Worm (Caenorhabditis elegans): ENCODE data around the gene nas-31.

Gene nas-31

ce11 chrV:10953471-10954155 lies 32.0 kb upstream of the nas-31 start (continued):
- TF ChIP-seq hrde-1 (tag; optimal IDR thresholded peaks at IDR 0.05; ENCODE audit: borderline replicate concordance), result no peak
- no peak for TF ChIP-seq snpc-1.1 (tag; optimal IDR thresholded peaks at IDR 0.05; ENCODE audit: insufficient read depth)
- no peak for TF ChIP-seq ccch-3 (GFP tag; optimal IDR thresholded peaks at IDR 0.05)
- TF ChIP-seq bed-1 (GFP tag; IDR thresholded peaks at IDR 0.05), result 0 out of 2 replicates have a peak, but pooled peaks have one; percentile 18
- no peak for TF ChIP-seq pbrm-1 (GFP tag; IDR thresholded peaks at IDR 0.05)
- TF ChIP-seq madf-3 (GFP tag; IDR thresholded peaks at IDR 0.05), result peak; percentile 56; the same call in 1 of the 2 replicates
- no peak for TF ChIP-seq xnd-1 (tag; optimal IDR thresholded peaks at IDR 0.05)
- TF ChIP-seq unc-130 (GFP tag; optimal IDR thresholded peaks at IDR 0.05), result no peak
- TF ChIP-seq F49E8.2 (tag; optimal IDR thresholded peaks at IDR 0.05; ENCODE audit: insufficient read depth), result no peak
- TF ChIP-seq snpc-3.4 (tag; optimal IDR thresholded peaks at IDR 0.05), result no peak
- TF ChIP-seq F39B2.1 (GFP tag; IDR thresholded peaks at IDR 0.05), result no peak
- TF ChIP-seq B0035.1 (tag; optimal IDR thresholded peaks at IDR 0.05), result no peak
- TF ChIP-seq sdz-38 (tag; optimal IDR thresholded peaks at IDR 0.05), result no peak
- peak; percentile 91 for TF ChIP-seq repo-1 (tag; optimal IDR thresholded peaks at IDR 0.05)
- TF ChIP-seq chd-7 (tag; optimal IDR thresholded peaks at IDR 0.05), result no peak
- no peak for TF ChIP-seq sea-2 (GFP tag; IDR thresholded peaks at IDR 0.05)
- no peak for TF ChIP-seq F22D6.2 (tag; optimal IDR thresholded peaks at IDR 0.05)
- no peak for TF ChIP-seq F23B12.7 (tag; optimal IDR thresholded peaks at IDR 0.05; ENCODE audit: insufficient read depth)
- peak; percentile 30 for TF ChIP-seq nhr-90 (tag; optimal IDR thresholded peaks at IDR 0.05)
- no peak for TF ChIP-seq C17E4.6 (GFP tag; IDR thresholded peaks at IDR 0.05)
- no peak for TF ChIP-seq B0019.2 (GFP tag; conservative IDR thresholded peaks at IDR 0.05)
- TF ChIP-seq tbx-9 (tag; optimal IDR thresholded peaks at IDR 0.05; ENCODE audit: borderline replicate concordance), result no peak
- TF ChIP-seq ama-1 (optimal IDR thresholded peaks at IDR 0.05), result peak; percentile 79
- TF ChIP-seq ama-1 (GFP tag; optimal IDR thresholded peaks at IDR 0.05), result peak in 1 of 2 experiments; percentile 33
- no peak for TF ChIP-seq dpff-1 (tag; optimal IDR thresholded peaks at IDR 0.05)
- TF ChIP-seq ztf-28 (GFP tag; IDR thresholded peaks at IDR 0.05), result no peak
- TF ChIP-seq ceh-58 (GFP tag; IDR thresholded peaks at IDR 0.05), result no peak
- no peak for TF ChIP-seq ztf-22 (GFP tag; optimal IDR thresholded peaks at IDR 0.05)
- no peak for TF ChIP-seq lsy-27 (tag; optimal IDR thresholded peaks at IDR 0.05; ENCODE audit: borderline replicate concordance, insufficient read depth)
- no peak for TF ChIP-seq fkh-3 (tag; optimal IDR thresholded peaks at IDR 0.05)
- TF ChIP-seq mel-28 (tag; optimal IDR thresholded peaks at IDR 0.05; ENCODE audit: borderline replicate concordance), result no peak

- TF ChIP-seq akir-1 (GFP tag; optimal IDR thresholded peaks at IDR 0.05) (no peak), F57C9.4 (tag; optimal IDR thresholded peaks at IDR 0.05) (peak; percentile 20), Y53G8AR.9 (GFP tag; conservative IDR thresholded peaks at IDR 0.05) (no peak), tbp1 (GFP tag; optimal IDR thresholded peaks at IDR 0.05) (peak; percentile 50), aptf-3 (GFP tag; IDR thresholded peaks at IDR 0.05) (no peak), lir-1 (GFP tag; conservative IDR thresholded peaks at IDR 0.05) (no peak; the same call in 1 of the 2 replicates), bed-1 (GFP tag; IDR thresholded peaks at IDR 0.05) (no peak), sea-2 (GFP tag; IDR thresholded peaks at IDR 0.05) (no peak), ztf-28 (GFP tag; IDR thresholded peaks at IDR 0.05) (no peak), pha-4 (tag; optimal IDR thresholded peaks at IDR 0.05) (no peak), nhr-90 (tag; optimal IDR thresholded peaks at IDR 0.05) (peak; percentile 29), nhr-120 (GFP tag; IDR thresholded peaks at IDR 0.05) (no peak), dpff-1 (tag; optimal IDR thresholded peaks at IDR 0.05) (no peak), ztf-18 (tag; optimal IDR thresholded peaks at IDR 0.05) (peak; percentile 31), cebp-2 (GFP tag; IDR thresholded peaks at IDR 0.05) (no peak), rcor-1 (GFP tag; IDR thresholded peaks at IDR 0.05) (0 out of 2 replicates have a peak, but pooled peaks have one; percentile 10), madf-8 (GFP tag; conservative IDR thresholded peaks at IDR 0.05) (no peak), K12H6.12 (tag; optimal IDR thresholded peaks at IDR 0.05) (peak; percentile 66), nfya-1 (tag; optimal IDR thresholded peaks at IDR 0.05; ENCODE audit: borderline replicate concordance, insufficient read depth) (no peak), Y53F4B.3 (GFP tag; IDR thresholded peaks at IDR 0.05) (no peak)
These were observed 30.1 kb upstream of the nas-31 start, which contains the start of gene F17C11.4 for ce11 chrV:10951655-10952278. Gene F17C11.4 (plus strand): TSS chrV:10951860.

Measured in whole organism, young adult.